Worm (Caenorhabditis elegans): ENCODE results near the gene R144.13.
"Not testable (repeated sequence)": the region's sequence is repeated elsewhere in the genome, so short reads cannot be mapped to it uniquely, and the experiment has no call there.

- not testable (repeated sequence) for TF ChIP-seq nhr-28, pax-3 (tag; optimal IDR thresholded peaks at IDR 0.05)
These were observed 39.3 kb downstream of the R144.13 start, which contains the start of gene C45G9.4 for ce11 chrIII:5062406-5062805.

All from whole organism, L1 larva.